Worm (Caenorhabditis elegans): ENCODE data around the gene hpo-40.

Gene hpo-40

DNA sequence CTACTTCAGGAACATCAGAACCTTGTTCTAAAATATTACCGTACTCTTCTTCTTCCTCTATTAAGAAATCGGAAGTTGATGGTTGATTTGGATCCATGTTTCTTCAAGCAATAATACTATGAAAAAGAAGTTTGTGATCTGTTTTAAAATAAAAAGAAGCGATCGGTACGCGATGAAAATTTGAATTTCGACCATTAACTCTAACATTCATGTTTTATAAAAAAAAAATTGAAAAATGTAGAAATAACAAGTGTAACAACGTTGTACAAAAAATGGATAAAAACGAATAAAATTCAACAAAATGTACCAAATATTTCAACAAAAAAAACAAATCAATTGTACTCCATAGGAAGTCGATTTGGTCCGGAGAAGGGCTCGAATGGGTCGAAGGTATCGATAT is 2.5 kb upstream of the hpo-40 start, which contains the start of gene tftc-3:
Gene tftc-3, minus strand, starts transcription at position 101 of the 400 bp plus-strand sequence.
- TF ChIP-seq cog-1 (tag; optimal IDR thresholded peaks at IDR 0.05), result no peak
- no peak for TF ChIP-seq tab-1 (GFP tag; IDR thresholded peaks at IDR 0.05)
- no peak for TF ChIP-seq klf-2 (GFP tag; conservative IDR thresholded peaks at IDR 0.05)

DNA sequence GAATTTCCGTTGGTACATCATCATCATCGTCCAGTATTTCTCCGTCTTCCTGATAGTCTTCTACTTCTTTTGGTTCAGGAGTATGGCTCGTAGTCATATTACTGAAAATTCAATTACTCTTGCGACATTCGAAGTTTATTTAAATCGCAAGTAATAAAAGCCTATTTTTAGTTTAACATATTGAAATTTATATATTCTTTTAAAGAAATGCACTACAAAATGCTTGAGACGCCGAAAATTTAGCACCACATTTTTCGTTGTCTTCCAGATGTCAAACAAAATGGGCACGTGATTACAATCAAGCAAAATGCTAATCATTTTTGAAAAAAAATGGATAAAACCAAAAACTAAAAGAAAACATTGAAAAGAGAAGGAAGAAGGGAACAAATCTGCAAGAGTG is 700 bp upstream of the hpo-40 start, which contains the start of gene zhit-3:
Gene zhit-3, minus strand, starts transcription at position 101 of the 400 bp plus-strand sequence.
- TF ChIP-seq klf-2 (GFP tag; conservative IDR thresholded peaks at IDR 0.05) (no peak), tab-1 (GFP tag; IDR thresholded peaks at IDR 0.05) (no peak), ref-1 (GFP tag; conservative IDR thresholded peaks at IDR 0.05) (no peak), med-1 (GFP tag; optimal IDR thresholded peaks at IDR 0.05; ENCODE audit: insufficient read depth) (no peak), ztf-29 (GFP tag; IDR thresholded peaks at IDR 0.05) (no peak), ztf-23 (GFP tag; IDR thresholded peaks at IDR 0.05) (no peak), T22C8.4 (GFP tag; IDR thresholded peaks at IDR 0.05) (no peak), cog-1 (tag; optimal IDR thresholded peaks at IDR 0.05) (no peak), flt-1 (GFP tag; IDR thresholded peaks at IDR 0.05) (no peak)

DNA sequence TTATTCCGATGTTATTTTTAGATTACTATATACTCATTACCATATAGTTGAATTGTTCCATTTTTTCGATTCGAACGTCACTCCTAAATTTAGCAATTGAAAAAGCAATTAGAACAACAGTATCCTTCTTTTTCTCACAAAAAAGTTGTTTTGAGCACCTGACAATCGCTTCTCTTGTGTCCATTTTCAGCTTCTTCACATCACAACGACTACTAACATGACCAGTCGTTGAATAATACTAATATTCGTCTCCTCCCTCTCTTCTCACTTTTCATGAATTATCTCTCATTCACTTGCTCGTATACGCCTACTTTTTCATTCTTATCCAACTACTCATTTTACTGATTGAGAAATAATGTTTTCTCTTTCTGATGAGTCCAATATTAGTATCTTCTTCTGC is 4.0 kb downstream of the hpo-40 start, which contains the start of gene ZK856.14:
Gene ZK856.14, plus strand, starts transcription at position 301 of the 400 bp plus-strand sequence.
- TF ChIP-seq ztf-23 (GFP tag; IDR thresholded peaks at IDR 0.05), result no peak
- TF ChIP-seq ref-1 (GFP tag; conservative IDR thresholded peaks at IDR 0.05), result no peak
- TF ChIP-seq ztf-29 (GFP tag; IDR thresholded peaks at IDR 0.05), result no peak
- TF ChIP-seq klf-2 (GFP tag; conservative IDR thresholded peaks at IDR 0.05), result no peak
- no peak for TF ChIP-seq cog-1 (tag; optimal IDR thresholded peaks at IDR 0.05)
- no peak for TF ChIP-seq med-1 (GFP tag; optimal IDR thresholded peaks at IDR 0.05; ENCODE audit: insufficient read depth)
- TF ChIP-seq flt-1 (GFP tag; IDR thresholded peaks at IDR 0.05), result no peak
- no peak for TF ChIP-seq tab-1 (GFP tag; IDR thresholded peaks at IDR 0.05)
- TF ChIP-seq T22C8.4 (GFP tag; IDR thresholded peaks at IDR 0.05), result no peak

DNA sequence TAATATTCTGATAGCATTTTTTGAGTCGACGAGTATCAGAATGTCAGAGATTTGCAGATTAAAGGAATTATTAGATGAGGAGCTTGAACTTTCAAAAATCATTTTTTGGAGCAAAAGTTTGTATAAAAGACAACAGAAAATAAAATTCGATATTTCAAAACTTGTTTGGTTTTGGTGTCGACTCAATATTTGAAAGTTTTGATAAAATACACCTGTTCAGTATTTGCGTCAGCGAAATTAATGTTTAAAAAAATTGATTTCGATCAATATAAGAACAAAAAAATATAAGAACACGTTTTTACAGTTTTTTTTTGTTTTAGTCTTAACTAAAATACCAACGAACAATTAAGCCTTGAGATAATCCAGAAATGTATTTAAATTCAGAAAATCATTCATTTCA is 7.9 kb downstream of the hpo-40 start, which contains the start of gene C12D8.13:
Gene C12D8.13, minus strand, starts transcription at position 101 of the 400 bp plus-strand sequence.
- TF ChIP-seq med-1 (GFP tag; optimal IDR thresholded peaks at IDR 0.05; ENCODE audit: insufficient read depth), result no peak

DNA sequence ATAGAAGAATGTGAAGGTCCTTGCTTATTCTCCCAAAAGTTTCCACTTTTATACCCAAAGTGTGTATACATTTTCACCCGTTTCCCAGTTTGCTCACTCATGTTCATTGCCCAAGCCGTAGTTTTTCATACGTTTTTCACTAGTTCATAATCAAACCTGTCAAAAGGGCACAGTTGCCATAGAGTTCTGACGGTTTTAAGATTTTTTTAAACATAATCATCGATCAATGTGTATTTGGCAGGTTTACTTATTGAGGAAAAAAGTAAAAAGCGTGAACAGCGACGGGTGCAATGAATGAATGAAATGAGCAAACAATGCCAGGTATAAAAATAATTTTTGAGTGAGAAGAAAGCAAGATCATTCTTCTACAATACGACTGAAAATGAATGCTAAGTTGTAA is 8.6 kb downstream of the hpo-40 start, which contains the start of the genes fipr-5 and fipr-9:
Gene fipr-5, minus strand, starts transcription at position 101 of the 400 bp plus-strand sequence.
Gene fipr-9, plus strand, starts transcription at position 346 of the 400 bp plus-strand sequence.
- TF ChIP-seq klf-2 (GFP tag; conservative IDR thresholded peaks at IDR 0.05) (no peak), ztf-29 (GFP tag; IDR thresholded peaks at IDR 0.05) (no peak), tab-1 (GFP tag; IDR thresholded peaks at IDR 0.05) (no peak), cog-1 (tag; optimal IDR thresholded peaks at IDR 0.05) (no peak), med-1 (GFP tag; optimal IDR thresholded peaks at IDR 0.05; ENCODE audit: insufficient read depth) (no peak), ref-1 (GFP tag; conservative IDR thresholded peaks at IDR 0.05) (no peak), T22C8.4 (GFP tag; IDR thresholded peaks at IDR 0.05) (no peak), flt-1 (GFP tag; IDR thresholded peaks at IDR 0.05) (no peak), ztf-23 (GFP tag; IDR thresholded peaks at IDR 0.05) (no peak)

DNA sequence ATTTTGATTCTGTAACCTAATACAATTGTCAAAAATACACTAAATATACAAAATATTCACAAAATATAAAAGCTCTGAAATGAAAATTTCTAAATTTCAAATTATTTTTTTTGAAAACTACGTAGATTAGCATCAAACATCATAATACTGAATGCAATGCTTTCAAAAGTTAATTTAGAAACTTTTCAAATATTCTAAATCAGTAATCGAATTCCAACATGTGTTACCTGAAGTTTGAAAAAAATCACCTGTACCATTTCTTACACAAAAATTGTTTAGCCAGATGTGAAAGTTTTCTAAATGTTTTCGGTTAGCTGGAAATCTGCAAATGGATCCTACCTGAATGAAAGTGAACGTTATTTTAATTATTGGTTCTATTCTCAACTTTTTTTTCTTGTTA is 9.3 kb downstream of the hpo-40 start, which contains the start of gene C12D8.20:
Gene C12D8.20, plus strand, starts transcription at position 301 of the 400 bp plus-strand sequence.
- TF ChIP-seq cog-1 (tag; optimal IDR thresholded peaks at IDR 0.05), result no peak

DNA sequence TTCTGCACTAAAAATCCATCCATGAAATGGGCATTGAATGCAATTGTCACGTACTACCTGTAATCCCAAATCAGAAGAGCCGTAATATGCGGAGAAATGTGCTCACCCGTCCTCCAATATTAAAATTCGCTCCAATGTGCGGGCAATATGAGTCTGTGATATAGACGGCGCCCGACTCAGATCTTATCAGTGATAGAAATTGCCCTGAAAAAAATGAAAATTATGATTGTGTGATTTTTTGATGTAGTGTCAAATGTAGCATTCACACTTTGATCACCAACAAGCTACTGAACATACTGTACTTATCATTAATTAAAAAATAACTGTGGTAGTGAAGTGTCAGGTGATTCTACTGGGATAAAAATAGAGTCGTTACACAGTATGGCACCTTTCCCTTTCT is 11.9 kb downstream of the hpo-40 start:
- TF ChIP-seq cog-1 (tag; optimal IDR thresholded peaks at IDR 0.05) (no peak), ztf-29 (GFP tag; IDR thresholded peaks at IDR 0.05) (no peak), T22C8.4 (GFP tag; IDR thresholded peaks at IDR 0.05) (no peak), flt-1 (GFP tag; IDR thresholded peaks at IDR 0.05) (no peak), klf-2 (GFP tag; conservative IDR thresholded peaks at IDR 0.05) (no peak), med-1 (GFP tag; optimal IDR thresholded peaks at IDR 0.05; ENCODE audit: insufficient read depth) (no peak), ref-1 (GFP tag; conservative IDR thresholded peaks at IDR 0.05) (no peak), tab-1 (GFP tag; IDR thresholded peaks at IDR 0.05) (no peak), ztf-23 (GFP tag; IDR thresholded peaks at IDR 0.05) (no peak)

DNA sequence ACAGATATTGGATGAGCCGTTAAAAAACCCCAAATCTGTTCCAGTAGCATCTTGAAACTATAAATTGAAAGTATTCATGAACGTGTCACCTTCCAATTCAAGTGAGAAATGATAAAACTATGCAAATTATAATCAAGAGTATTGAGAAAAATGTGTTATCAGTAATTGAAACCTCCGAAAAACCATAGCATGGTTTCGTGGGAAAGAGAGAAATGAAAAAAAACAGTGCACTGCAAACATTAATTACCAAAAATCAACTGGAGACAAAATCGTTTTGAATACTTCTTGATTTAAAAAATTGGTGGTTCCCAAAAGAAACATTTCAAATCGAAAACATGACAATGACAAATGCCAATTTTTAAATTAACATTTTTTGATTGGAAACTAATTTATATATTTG is 12.9 kb downstream of the hpo-40 start, which contains the start of gene daf-36:
Gene daf-36, minus strand, starts transcription at position 101 of the 400 bp plus-strand sequence.
- TF ChIP-seq ref-1 (GFP tag; conservative IDR thresholded peaks at IDR 0.05) (no peak), klf-2 (GFP tag; conservative IDR thresholded peaks at IDR 0.05) (no peak)

DNA sequence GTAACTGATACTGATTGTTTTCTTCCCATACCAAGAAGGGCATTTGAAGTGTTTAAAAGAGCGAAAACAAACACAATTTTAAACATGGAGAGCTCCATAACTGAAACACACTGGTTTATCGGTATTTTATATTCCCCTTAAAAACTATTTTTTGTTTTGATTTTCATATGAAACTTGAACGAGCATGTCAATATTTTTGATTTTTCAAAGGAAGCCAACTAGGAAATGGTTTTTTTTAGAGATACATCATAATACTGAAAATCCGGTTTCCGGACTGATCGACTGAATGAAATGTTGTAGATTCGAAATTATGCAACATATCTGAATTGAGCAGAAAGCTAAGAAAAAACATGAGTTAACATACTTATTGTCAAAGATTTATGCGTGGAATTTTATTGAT is 14.6 kb downstream of the hpo-40 start, which contains the start of gene ttr-19:
Gene ttr-19, minus strand, starts transcription at position 101 of the 400 bp plus-strand sequence.
- TF ChIP-seq cog-1 (tag; optimal IDR thresholded peaks at IDR 0.05) (no peak), T22C8.4 (GFP tag; IDR thresholded peaks at IDR 0.05) (no peak), flt-1 (GFP tag; IDR thresholded peaks at IDR 0.05) (no peak), med-1 (GFP tag; optimal IDR thresholded peaks at IDR 0.05; ENCODE audit: insufficient read depth) (no peak), ztf-23 (GFP tag; IDR thresholded peaks at IDR 0.05) (no peak), tab-1 (GFP tag; IDR thresholded peaks at IDR 0.05) (no peak), ztf-29 (GFP tag; IDR thresholded peaks at IDR 0.05) (no peak), ref-1 (GFP tag; conservative IDR thresholded peaks at IDR 0.05) (no peak), klf-2 (GFP tag; conservative IDR thresholded peaks at IDR 0.05) (no peak)

DNA sequence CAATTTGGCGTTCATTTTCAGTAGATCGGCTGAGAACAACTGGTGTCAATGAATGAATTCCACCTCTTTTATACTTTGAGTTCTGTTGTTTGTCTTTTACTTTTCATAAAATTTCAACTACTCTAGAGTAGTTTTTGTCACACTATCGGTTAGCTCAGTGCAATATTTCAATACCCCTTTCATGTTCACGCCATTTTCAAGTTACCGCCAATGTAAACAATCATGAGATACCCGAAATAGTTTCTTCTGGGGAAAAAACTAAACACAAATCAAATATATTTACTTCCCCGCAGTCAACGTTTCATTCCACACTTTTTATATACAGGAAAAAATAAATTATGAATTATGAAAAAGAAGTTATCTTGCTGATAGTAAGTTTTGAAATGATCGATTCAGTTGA is 15.6 kb downstream of the hpo-40 start, which contains the start of gene fipr-4:
Gene fipr-4, minus strand, starts transcription at position 101 of the 400 bp plus-strand sequence.
- no peak for TF ChIP-seq ztf-23 (GFP tag; IDR thresholded peaks at IDR 0.05)

All from whole organism, midembryonic.